Fruit fly (Drosophila melanogaster) whole organism, prepupa: ENCODE results near the gene CG34241.

Experiments used
- Blimp-1 ChIP-seq: fragments of 200-800 bp; sonication (Bioruptor generic); optimal IDR thresholded peaks from 3 replicates; lab custom pipeline; 2017; ENCODE audit warnings: missing biosample characterization, missing genetic modification characterization, mild to moderate bottlenecking, moderate library complexity, missing genetic modification reagents
- CG10669 ChIP-seq: fragments of 200-800 bp; sonication (Bioruptor generic); optimal IDR thresholded peaks from 3 replicates; lab custom pipeline; 2018; ENCODE audit warnings: missing biosample characterization, mild to moderate bottlenecking, missing genetic modification characterization, moderate library complexity
- Eip78C ChIP-seq: fragments of 200-800 bp; sonication (Bioruptor generic); peaks from one replicate; lab custom pipeline; 2016; ENCODE audit warnings: missing biosample characterization, missing genetic modification characterization
- Ets21C ChIP-seq: fragments of 200-800 bp; sonication (Bioruptor generic); optimal IDR thresholded peaks from 3 replicates; lab custom pipeline; 2016; ENCODE audit warnings: missing biosample characterization, missing genetic modification characterization
- Gug ChIP-seq: fragments of 200-800 bp; sonication (Bioruptor generic); IDR thresholded peaks from 2 replicates; pipeline ENCODE4 v1.3.6; 2022; ENCODE audit warnings: missing biosample characterization, missing genetic modification characterization
- Hr39 ChIP-seq: fragments of 200-800 bp; sonication (Bioruptor generic); optimal IDR thresholded peaks from 2 replicates; lab custom pipeline; 2016; ENCODE audit warnings: missing biosample characterization, missing genetic modification characterization
- dac ChIP-seq: fragments of 200-800 bp; sonication (Bioruptor generic); optimal IDR thresholded peaks from 2 replicates; lab custom pipeline; 2017; ENCODE audit warnings: missing biosample characterization, mild to moderate bottlenecking, missing genetic modification characterization
- dsx ChIP-seq: fragments of 200-800 bp; optimal IDR thresholded peaks from 3 replicates; lab custom pipeline; 2019; ENCODE audit warnings: missing biosample characterization, mild to moderate bottlenecking, missing genetic modification characterization, moderate library complexity; ENCODE audit not compliant: poor library complexity, severe bottlenecking
- fd85E ChIP-seq: fragments of 200-800 bp; sonication (Bioruptor generic); optimal IDR thresholded peaks from 3 replicates; lab custom pipeline; 2016; ENCODE audit warnings: missing biosample characterization, missing genetic modification characterization
- pdm3 ChIP-seq: fragments of 200-800 bp; sonication (Bioruptor generic); optimal IDR thresholded peaks from 3 replicates; lab custom pipeline; 2016; ENCODE audit warnings: missing biosample characterization, missing genetic modification characterization
- ss ChIP-seq, 2 experiments: fragments of 200-800 bp; sonication (Bioruptor generic); optimal IDR thresholded peaks; 2 replicates in 1 of 2; 3 replicates in 1 of 2; lab custom pipeline; 2017 to 2018; ENCODE audit warnings: mild to moderate bottlenecking in 2 of 2, missing biosample characterization in 2 of 2, missing genetic modification characterization in 2 of 2, moderate library complexity in 1 of 2
- topi ChIP-seq: fragments of 200-800 bp; sonication (Bioruptor generic); optimal IDR thresholded peaks from 3 replicates; lab custom pipeline; 2016; ENCODE audit warnings: missing biosample characterization, missing genetic modification characterization

DNA sequence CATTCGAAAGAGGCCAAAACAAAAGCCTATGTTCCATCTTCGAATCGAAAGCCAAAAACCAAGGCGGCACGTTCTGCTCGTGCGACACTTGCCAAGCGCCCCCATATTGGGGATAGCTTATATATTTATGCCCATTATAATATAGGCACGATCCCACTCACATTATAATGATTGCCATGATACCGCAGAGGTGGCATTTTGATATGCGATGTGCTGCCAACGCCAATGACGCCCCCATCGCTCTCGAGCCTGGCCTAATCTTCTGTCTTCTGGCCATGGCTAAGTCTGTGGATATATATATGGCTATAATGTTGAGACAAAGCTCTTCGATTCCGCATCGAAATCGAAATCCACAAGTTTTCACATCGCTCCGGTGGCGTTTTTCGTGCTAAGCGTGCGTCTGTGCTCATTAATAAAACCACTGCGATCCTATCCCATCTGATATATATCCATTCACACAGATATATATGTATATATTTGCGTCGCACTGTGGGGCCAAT is 34.9 kb upstream of the CG34241 start:
- TF ChIP-seq ss (GFP tag; optimal IDR thresholded peaks at IDR 0.05; lab: Kevin White, UChicago) (no peak), fd85E (GFP tag; lab: Kevin White, UChicago) (no peak), Eip78C (GFP tag; lab: Kevin White, UChicago) (no peak), dac (GFP tag; lab: Kevin White, UChicago) (no peak), Blimp-1 (no peak), Ets21C (GFP tag; lab: Kevin White, UChicago) (no peak), Gug (no peak), Hr39 (no peak), dsx (GFP tag; lab: Kevin White, UChicago) (no peak), topi (GFP tag; lab: Kevin White, UChicago) (no peak), pdm3 (GFP tag; lab: Kevin White, UChicago) (no peak), CG10669 (GFP tag; lab: Kevin White, UChicago) (no peak)
